In the genomic region with DNA sequence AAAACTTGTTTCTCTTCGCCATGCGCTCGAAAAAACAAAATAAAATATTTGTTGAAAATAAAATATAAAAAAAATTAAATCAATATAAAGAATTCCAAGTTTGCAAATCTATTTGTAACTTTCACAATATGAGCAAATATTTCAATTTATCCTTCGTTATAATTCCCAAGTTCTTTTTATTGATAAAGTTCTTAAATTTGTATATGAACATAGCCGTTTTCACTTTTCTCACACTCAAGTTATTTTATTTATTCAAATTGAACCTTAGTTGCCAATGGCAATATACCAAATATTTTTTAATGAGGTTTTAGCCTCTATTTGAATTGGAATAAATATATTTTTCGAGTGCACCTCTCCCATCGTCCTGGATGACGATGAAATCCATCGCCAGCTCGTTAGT, we compare ENCODE assay signal across 2 fruit fly cellular contexts.
TF ChIP-seq lines count a peak whose summit lies in the region.

No protein-coding gene starts in this region.

- TF ChIP-seq CTCF in whole organism, embryonic (GFP tag; optimal IDR thresholded peaks at IDR 0.05; lab: Kevin White, UChicago) = no peak

TF ChIP-seq in whole organism, embryonic, 481 proteins besides CTCF, POLR2A, EP300 and RAD21:
- TF ChIP-seq esg (GFP tag; conservative IDR thresholded peaks at IDR 0.05; lab: Robert Waterston, UW) = no peak
- TF ChIP-seq CG32772 (GFP tag; IDR thresholded peaks at IDR 0.05; lab: Robert Waterston, UW) = no peak
- peak; percentile 14 for TF ChIP-seq PHDP (tag; optimal IDR thresholded peaks at IDR 0.05; lab: Kevin White, UChicago)
- no peak for TF ChIP-seq CG11504 (tag; optimal IDR thresholded peaks at IDR 0.05; lab: Kevin White, UChicago)
- no peak for TF ChIP-seq CG4854 (GFP tag; optimal IDR thresholded peaks at IDR 0.05; lab: Kevin White, UChicago)
- TF ChIP-seq CG17361 (GFP tag; IDR thresholded peaks at IDR 0.05; lab: Robert Waterston, UW) = no peak; the same call in 2 of the 3 replicates
- no peak for TF ChIP-seq trh (GFP tag; optimal IDR thresholded peaks at IDR 0.05; lab: Kevin White, UChicago)
- no peak for TF ChIP-seq CG12236 (GFP tag; optimal IDR thresholded peaks at IDR 0.05; lab: Kevin White, UChicago)
- no peak for TF ChIP-seq CG6254 (GFP tag; optimal IDR thresholded peaks at IDR 0.05; lab: Kevin White, UChicago)
- TF ChIP-seq tgo (GFP tag; IDR thresholded peaks at IDR 0.05; lab: Robert Waterston, UW) = no peak
- peak; percentile 33 for TF ChIP-seq Sox100B (GFP tag; optimal IDR thresholded peaks at IDR 0.05; lab: Kevin White, UChicago)
- peak; percentile 53 for TF ChIP-seq CG13424 (tag; optimal IDR thresholded peaks at IDR 0.05; lab: Kevin White, UChicago)
- peak; percentile 37 for TF ChIP-seq cwo (GFP tag; optimal IDR thresholded peaks at IDR 0.05; lab: Kevin White, UChicago)
- peak; percentile 13 for TF ChIP-seq CG12659 (GFP tag; optimal IDR thresholded peaks at IDR 0.05; lab: Kevin White, UChicago)
- TF ChIP-seq CG7271 (tag; optimal IDR thresholded peaks at IDR 0.05; lab: Kevin White, UChicago) = no peak
- TF ChIP-seq CG5953 (GFP tag; IDR thresholded peaks at IDR 0.05; lab: Robert Waterston, UW) = no peak
- TF ChIP-seq Fer1 (GFP tag; optimal IDR thresholded peaks at IDR 0.05; lab: Kevin White, UChicago) = peak; percentile 5
- no peak for TF ChIP-seq corto (GFP tag; optimal IDR thresholded peaks at IDR 0.05; lab: Kevin White, UChicago)
- TF ChIP-seq CG4424 (GFP tag; optimal IDR thresholded peaks at IDR 0.05; lab: Kevin White, UChicago) = peak; percentile 18
- peak; percentile 39; the same call in 2 of the 3 replicates for TF ChIP-seq dysf (GFP tag; IDR thresholded peaks at IDR 0.05; lab: Robert Waterston, UW)
- no peak for TF ChIP-seq GATAe (GFP tag; conservative IDR thresholded peaks at IDR 0.05; lab: Robert Waterston, UW)
- TF ChIP-seq Mes4 (GFP tag; optimal IDR thresholded peaks at IDR 0.05; lab: Kevin White, UChicago) = no peak
- peak; percentile 24; the same call in 1 of the 2 replicates for TF ChIP-seq CG6689 (GFP tag; IDR thresholded peaks at IDR 0.05; lab: Robert Waterston, UW)
- TF ChIP-seq fd3F (GFP tag; optimal IDR thresholded peaks at IDR 0.05; lab: Kevin White, UChicago) = peak; percentile 9
- TF ChIP-seq row (GFP tag; IDR thresholded peaks at IDR 0.05; lab: Robert Waterston, UW) = peak; percentile 15; the same call in 1 of the 3 replicates
- TF ChIP-seq sob (GFP tag; IDR thresholded peaks at IDR 0.05; lab: Robert Waterston, UW) = peak; percentile 37; the same call in 1 of the 2 replicates
- TF ChIP-seq CG3281 (GFP tag; optimal IDR thresholded peaks at IDR 0.05; lab: Kevin White, UChicago) = peak; percentile 56
- TF ChIP-seq cad (GFP tag; optimal IDR thresholded peaks at IDR 0.05; lab: Kevin White, UChicago) = no peak
- peak; percentile 41; the same call in 1 of the 2 replicates for TF ChIP-seq CG32532 (GFP tag; IDR thresholded peaks at IDR 0.05; lab: Robert Waterston, UW)

TF ChIP-seq in whole organism, prepupa, 60 proteins besides CTCF, POLR2A, EP300 and RAD21:
- TF ChIP-seq CG15336 (GFP tag; IDR thresholded peaks at IDR 0.05; lab: Robert Waterston, UW) (peak; percentile 47), Hr38 (GFP tag; optimal IDR thresholded peaks at IDR 0.05; lab: Kevin White, UChicago) (no peak)
